Fruit fly (Drosophila melanogaster): Measurements from ENCODE around the gene polybromo.
A peak's percentile ranks its signal among the peaks of the same experiment; 100 is the strongest.

The polybromo gene

DNA sequence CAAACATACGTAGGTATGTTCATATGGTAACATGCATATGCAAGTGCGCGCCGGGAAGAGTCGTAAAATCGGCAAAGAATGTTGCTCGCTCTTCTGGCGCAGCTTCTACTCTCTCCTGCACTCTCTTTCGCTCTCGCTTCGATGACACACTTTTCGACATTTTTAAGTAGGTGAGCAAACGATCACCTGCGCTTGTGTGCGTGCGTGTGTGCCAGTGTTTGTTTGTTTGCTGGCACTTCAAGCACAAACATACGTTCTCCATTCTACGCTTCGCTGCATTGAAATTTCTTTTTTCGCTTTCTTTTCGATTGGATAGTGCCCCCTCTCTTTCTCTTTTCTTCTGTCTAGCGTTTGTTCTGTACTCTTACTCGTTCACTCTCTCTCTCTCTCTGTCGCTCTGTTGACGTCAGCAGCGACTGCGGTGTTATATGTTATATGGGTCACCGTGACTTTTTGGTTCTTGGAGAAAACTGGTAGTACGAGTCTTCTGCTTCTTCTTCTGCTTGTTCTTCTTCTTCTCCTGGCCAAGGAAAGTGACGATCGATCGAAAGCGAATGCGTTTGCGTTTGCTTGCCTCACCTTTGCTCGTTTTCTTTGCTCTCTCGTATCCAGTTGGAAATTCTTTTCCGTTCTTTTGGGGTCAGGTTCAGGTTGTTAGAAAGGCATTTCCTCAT is 37.3 kb downstream of the polybromo start (continued):
- TF ChIP-seq CG11456 (GFP tag; IDR thresholded peaks at IDR 0.05): no peak
- no peak for TF ChIP-seq GATAe (GFP tag; conservative IDR thresholded peaks at IDR 0.05)
- no peak for TF ChIP-seq fu2 (GFP tag; optimal IDR thresholded peaks at IDR 0.05)
- no peak for TF ChIP-seq Asciz (GFP tag; optimal IDR thresholded peaks at IDR 0.05)
- peak; percentile 21 for TF ChIP-seq CG8388 (GFP tag; optimal IDR thresholded peaks at IDR 0.05)
- no peak for TF ChIP-seq CG3407 (GFP tag; optimal IDR thresholded peaks at IDR 0.05)
- no peak for TF ChIP-seq pum (GFP tag; optimal IDR thresholded peaks at IDR 0.05)
- no peak for TF ChIP-seq CG8765 (GFP tag; IDR thresholded peaks at IDR 0.05)
- TF ChIP-seq repo (GFP tag; optimal IDR thresholded peaks at IDR 0.05): no peak
- no peak for TF ChIP-seq HmgD (GFP tag; optimal IDR thresholded peaks at IDR 0.05)
- TF ChIP-seq nau (GFP tag; optimal IDR thresholded peaks at IDR 0.05): no peak
- TF ChIP-seq Atf3 (GFP tag; optimal IDR thresholded peaks at IDR 0.05): no peak
- peak; percentile 71 for TF ChIP-seq cg (GFP tag; optimal IDR thresholded peaks at IDR 0.05)
- no peak for TF ChIP-seq D19B (GFP tag; optimal IDR thresholded peaks at IDR 0.05)
- no peak for TF ChIP-seq CG7963 (GFP tag; IDR thresholded peaks at IDR 0.05; ENCODE audit: partially characterized antibody)
- TF ChIP-seq CG6765 (GFP tag; optimal IDR thresholded peaks at IDR 0.05): no peak
- TF ChIP-seq CG2202 (tag; optimal IDR thresholded peaks at IDR 0.05): peak; percentile 56
- no peak for TF ChIP-seq Atf-2 (GFP tag; optimal IDR thresholded peaks at IDR 0.05)
- peak; percentile 55 for TF ChIP-seq Spps (tag; optimal IDR thresholded peaks at IDR 0.05)
- TF ChIP-seq dmrt11E (tag; optimal IDR thresholded peaks at IDR 0.05): peak; percentile 26
- TF ChIP-seq CG17568 (GFP tag; optimal IDR thresholded peaks at IDR 0.05): no peak
- no peak for TF ChIP-seq CG3726 (GFP tag; IDR thresholded peaks at IDR 0.05)
- no peak for TF ChIP-seq Hey (tag; optimal IDR thresholded peaks at IDR 0.05)
- TF ChIP-seq CG1602 (GFP tag; optimal IDR thresholded peaks at IDR 0.05): no peak
- TF ChIP-seq amos (GFP tag; IDR thresholded peaks at IDR 0.05; ENCODE audit: partially characterized antibody): no peak
- TF ChIP-seq ttk (GFP tag; IDR thresholded peaks at IDR 0.05): no peak
- TF ChIP-seq CG8478 (optimal IDR thresholded peaks at IDR 0.05): no peak
- TF ChIP-seq hth (optimal IDR thresholded peaks at IDR 0.05): no peak
- TF ChIP-seq pb (GFP tag; optimal IDR thresholded peaks at IDR 0.05): no peak
- no peak for TF ChIP-seq dan (GFP tag; IDR thresholded peaks at IDR 0.05)
- no peak for TF ChIP-seq nom (GFP tag; optimal IDR thresholded peaks at IDR 0.05)
- TF ChIP-seq Hr39 (optimal IDR thresholded peaks at IDR 0.05): no peak
- no peak for TF ChIP-seq zf30C (GFP tag; optimal IDR thresholded peaks at IDR 0.05)
- no peak for TF ChIP-seq vfl (GFP tag; optimal IDR thresholded peaks at IDR 0.05)
- no peak for TF ChIP-seq Rfx (GFP tag; IDR thresholded peaks at IDR 0.05)
- no peak for TF ChIP-seq Ssrp (tag; optimal IDR thresholded peaks at IDR 0.05)
- no peak for TF ChIP-seq CG12659 (GFP tag; optimal IDR thresholded peaks at IDR 0.05)
- TF ChIP-seq ara (GFP tag; IDR thresholded peaks at IDR 0.05): no peak
- TF ChIP-seq croc (GFP tag; conservative IDR thresholded peaks at IDR 0.05): no peak
- no peak for TF ChIP-seq HmgZ (tag; optimal IDR thresholded peaks at IDR 0.05)
- no peak for TF ChIP-seq zfh1 (GFP tag; IDR thresholded peaks at IDR 0.05)
- TF ChIP-seq sc (optimal IDR thresholded peaks at IDR 0.05): no peak
- TF ChIP-seq sc (GFP tag; optimal IDR thresholded peaks at IDR 0.05): peak; percentile 31
- no peak for TF ChIP-seq B-H1 (GFP tag; IDR thresholded peaks at IDR 0.05)
- TF ChIP-seq Med (GFP tag): no peak
- peak; percentile 3 for TF ChIP-seq nmo (GFP tag; optimal IDR thresholded peaks at IDR 0.05)
- no peak for TF ChIP-seq al (GFP tag; IDR thresholded peaks at IDR 0.05)
- peak; percentile 85 for TF ChIP-seq CG17385 (GFP tag; optimal IDR thresholded peaks at IDR 0.05)
- TF ChIP-seq row (GFP tag; IDR thresholded peaks at IDR 0.05): no peak
- no peak for TF ChIP-seq CG32767 (GFP tag; IDR thresholded peaks at IDR 0.05)
- TF ChIP-seq Jarid2 (GFP tag; optimal IDR thresholded peaks at IDR 0.05): no peak
- TF ChIP-seq CG12071 (GFP tag; optimal IDR thresholded peaks at IDR 0.05): no peak
